Worm (Caenorhabditis elegans) whole organism, L4/young adult: ENCODE measurements around the gene T21E8.6.

Source experiments
- dao-5 ChIP-seq: sonication (generic microtip); optimal IDR thresholded peaks from 2 replicates; lab custom pipeline; 2016; ENCODE audit warnings: missing genotype, missing genetic modification characterization, moderate library complexity, missing compliant biosample characterization
- him-1 ChIP-seq: sonication (generic microtip); optimal IDR thresholded peaks from 2 replicates; lab custom pipeline; 2016; ENCODE audit warnings: missing genotype, missing genetic modification reagents, missing genetic modification characterization, missing compliant biosample characterization

DNA sequence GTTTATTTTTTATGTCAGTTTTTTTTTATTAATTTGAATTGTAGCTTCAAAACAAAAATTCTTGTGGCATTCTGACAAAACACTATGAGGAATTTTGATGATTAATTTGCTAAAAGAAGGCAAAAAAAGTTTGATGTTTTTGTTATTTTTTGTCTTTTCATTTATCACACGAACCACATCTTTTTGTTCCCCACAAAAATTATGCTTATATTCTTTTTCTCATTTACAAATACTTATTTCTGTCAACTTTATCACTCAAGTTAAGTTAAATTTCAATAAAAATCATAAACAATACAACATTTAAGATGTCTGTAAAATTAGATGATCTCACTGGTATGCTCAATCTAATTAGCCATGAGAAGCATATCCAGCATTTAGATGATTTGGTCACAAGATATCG is 6.1 kb downstream of the T21E8.6 start, which contains the start of gene F47B10.6:
- TF ChIP-seq him-1 (tag; lab: Kevin White, UChicago), result no peak
- no peak for TF ChIP-seq dao-5 (tag; lab: Kevin White, UChicago)
